Worm (Caenorhabditis elegans) whole organism, L4/young adult: ENCODE results near the gene kqt-2.

ENCODE experiments used
- W03F9.2 ChIP-seq: fragments of 150-350 bp; optimal IDR thresholded peaks from 2 replicates; lab custom pipeline; 2014; ENCODE audit warnings: missing biosample characterization, missing genetic modification characterization
- him-1 ChIP-seq: sonication (generic microtip); optimal IDR thresholded peaks from 2 replicates; lab custom pipeline; 2016; ENCODE audit warnings: missing genotype, missing genetic modification reagents, missing genetic modification characterization, missing compliant biosample characterization

- TF ChIP-seq him-1 = no peak
- no peak for TF ChIP-seq W03F9.2
Observed at ce11 chrX:8246126-8246525, at the start of gene kqt-2.
